Fruit fly (Drosophila melanogaster): ENCODE measurements around the gene Acox3.

Acox3 gene

DNA sequence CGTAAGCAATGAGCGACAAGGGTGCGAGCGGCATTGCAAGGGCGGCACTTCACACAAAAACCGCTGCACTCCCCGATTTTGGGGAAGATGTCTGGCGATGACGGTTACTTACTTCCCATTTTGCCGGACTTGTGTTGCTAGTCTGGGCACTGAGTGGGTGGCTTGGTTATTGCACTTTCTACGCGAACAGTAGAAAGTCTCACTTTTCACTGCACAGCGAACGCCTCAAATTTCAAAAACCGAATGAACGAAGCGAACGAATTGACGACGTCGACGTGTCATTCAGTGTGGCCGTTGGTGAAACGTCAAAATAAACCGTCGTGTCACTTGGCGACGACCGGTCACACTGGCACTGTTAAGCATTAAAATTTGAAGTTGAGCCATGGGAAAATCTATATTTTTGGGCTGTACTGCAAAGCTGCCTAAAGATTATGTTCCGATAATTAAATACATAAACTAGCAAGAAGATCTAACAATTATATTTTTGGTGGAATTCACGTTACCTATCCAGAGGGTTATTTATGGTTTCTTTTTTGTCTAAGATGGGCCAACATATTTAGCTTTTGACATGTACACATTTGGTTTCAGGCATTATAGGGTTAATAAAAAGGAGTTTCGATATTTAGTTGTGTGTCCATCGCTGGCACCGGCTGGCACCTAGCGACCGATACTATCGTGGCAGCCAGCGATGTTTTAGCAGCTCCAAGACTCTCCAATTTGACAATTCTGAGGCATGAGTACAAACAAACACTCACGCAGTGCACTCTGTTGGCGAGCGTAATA is 32.2 kb upstream of the Acox3 start, which contains the start of the genes Sec61alpha and Daxx (continued):
- TF ChIP-seq lmd (GFP tag; IDR thresholded peaks at IDR 0.05) (peak; percentile 87), nau (GFP tag; optimal IDR thresholded peaks at IDR 0.05) (peak; percentile 45), Bteb2 (GFP tag; optimal IDR thresholded peaks at IDR 0.05) (peak; percentile 82), Opbp (GFP tag; IDR thresholded peaks at IDR 0.05; ENCODE audit: partially characterized antibody) (peak; percentile 100), CG17568 (GFP tag; optimal IDR thresholded peaks at IDR 0.05) (peak; percentile 70), zen (tag; optimal IDR thresholded peaks at IDR 0.05) (peak; percentile 73), tna (GFP tag; IDR thresholded peaks at IDR 0.05; ENCODE audit: partially characterized antibody) (peak; percentile 100), CG18011 (GFP tag; optimal IDR thresholded peaks at IDR 0.05) (peak; percentile 95), ro (GFP tag; IDR thresholded peaks at IDR 0.05) (no peak), CG1529 (GFP tag; optimal IDR thresholded peaks at IDR 0.05) (peak; percentile 50), CG1647 (GFP tag; optimal IDR thresholded peaks at IDR 0.05) (peak; percentile 76), CG11560 (tag; IDR thresholded peaks at IDR 0.05) (peak; percentile 62; the same call in 2 of the 3 replicates), Poxn (GFP tag; IDR thresholded peaks at IDR 0.05) (peak; percentile 75; the same call in 1 of the 2 replicates), inv (GFP tag; IDR thresholded peaks at IDR 0.05; ENCODE audit: partially characterized antibody) (peak; percentile 100), btn (GFP tag; optimal IDR thresholded peaks at IDR 0.05) (peak; percentile 20), vvl (GFP tag; IDR thresholded peaks at IDR 0.05) (peak; percentile 90), Myb (GFP tag; optimal IDR thresholded peaks at IDR 0.05) (peak; percentile 80), croc (GFP tag; conservative IDR thresholded peaks at IDR 0.05) (peak; percentile 64; the same call in 2 of the 3 replicates), shn (GFP tag; optimal IDR thresholded peaks at IDR 0.05) (peak; percentile 94), Lpt (GFP tag; optimal IDR thresholded peaks at IDR 0.05) (no peak), CG7556 (GFP tag; optimal IDR thresholded peaks at IDR 0.05) (peak; percentile 62), insv (GFP tag; optimal IDR thresholded peaks at IDR 0.05) (peak in 1 of 2 experiments; percentile 69), lab (GFP tag; optimal IDR thresholded peaks at IDR 0.05) (peak; percentile 87), rib (GFP tag; IDR thresholded peaks at IDR 0.05) (peak; percentile 71), CG34224 (GFP tag; IDR thresholded peaks at IDR 0.05; ENCODE audit: partially characterized antibody) (peak; percentile 99), CG12155 (GFP tag; optimal IDR thresholded peaks at IDR 0.05) (peak; percentile 88), yki (optimal IDR thresholded peaks at IDR 0.05) (no peak), sob (GFP tag; IDR thresholded peaks at IDR 0.05) (peak; percentile 88), CG11398 (GFP tag; optimal IDR thresholded peaks at IDR 0.05) (peak; percentile 64), CG7745 (tag; optimal IDR thresholded peaks at IDR 0.05) (no peak), H2.0 (GFP tag; IDR thresholded peaks at IDR 0.05) (peak; percentile 84), hb (GFP tag; IDR thresholded peaks at IDR 0.05; ENCODE audit: partially characterized antibody) (peak; percentile 100), CG7271 (tag; optimal IDR thresholded peaks at IDR 0.05) (no peak), tx (GFP tag; optimal IDR thresholded peaks at IDR 0.05) (peak; percentile 87), ab (GFP tag; optimal IDR thresholded peaks at IDR 0.05) (peak; percentile 79), gro (GFP tag; optimal IDR thresholded peaks at IDR 0.05) (peak; percentile 82), Doc2 (GFP tag; IDR thresholded peaks at IDR 0.05) (peak; percentile 63; the same call in 1 of the 2 replicates), Eip74EF (GFP tag; optimal IDR thresholded peaks at IDR 0.05) (peak in 1 of 2 experiments; percentile 72), Dad (GFP tag; optimal IDR thresholded peaks at IDR 0.05) (peak; percentile 88), mld (GFP tag; IDR thresholded peaks at IDR 0.05; ENCODE audit: partially characterized antibody) (peak; percentile 100), CG16863 (GFP tag; optimal IDR thresholded peaks at IDR 0.05) (peak; percentile 89), CG33213 (GFP tag; optimal IDR thresholded peaks at IDR 0.05) (peak; percentile 91), abd-A (tag; optimal IDR thresholded peaks at IDR 0.05) (peak; percentile 51), Sox102F (GFP tag; optimal IDR thresholded peaks at IDR 0.05) (peak; percentile 80), CG15601 (tag; optimal IDR thresholded peaks at IDR 0.05) (peak; percentile 78), H15 (GFP tag; IDR thresholded peaks at IDR 0.05) (peak; percentile 60; the same call in 2 of the 3 replicates), Med (GFP tag) (peak; percentile 98), CG7928 (GFP tag; optimal IDR thresholded peaks at IDR 0.05) (peak; percentile 41)

Measured in whole organism, embryonic.